Worm (Caenorhabditis elegans): ENCODE data around the gene nhr-153.

DNA sequence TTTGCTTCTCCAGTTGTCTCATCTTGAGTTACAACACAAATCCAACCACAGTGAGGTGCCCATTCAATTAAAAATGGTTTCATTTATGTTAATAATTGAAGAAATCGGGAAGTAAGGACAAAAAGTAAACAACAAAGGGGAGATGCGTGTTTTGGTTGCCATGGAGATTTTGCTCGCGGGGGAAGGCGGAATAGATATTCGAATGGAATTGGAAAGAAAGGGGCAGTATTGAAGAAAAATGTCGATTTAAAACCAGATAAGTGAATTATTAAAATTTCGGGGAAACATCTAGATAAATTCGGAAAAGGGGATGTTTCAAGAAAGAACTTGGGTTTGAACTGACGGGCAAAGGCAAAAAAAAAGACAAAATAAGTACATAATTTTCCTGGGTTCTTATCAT lies 46.6 kb downstream of the nhr-153 start, which contains the start of gene che-11:
- TF ChIP-seq W03F9.2 (tag; optimal IDR thresholded peaks at IDR 0.05) (no peak), him-1 (tag; optimal IDR thresholded peaks at IDR 0.05) (no peak), dao-5 (tag; optimal IDR thresholded peaks at IDR 0.05) (no peak)
